Fruit fly (Drosophila melanogaster) whole organism, embryonic: ENCODE data around the gene CG13074.

ENCODE experiments used
- Adf1 ChIP-seq: fragments of 200-800 bp; sonication (Bioruptor generic); IDR thresholded peaks from 2 replicates; pipeline ENCODE4 v1.3.6; 2022; ENCODE audit warnings: missing biosample characterization, missing genetic modification characterization
- CG10431 ChIP-seq: fragments of 200-800 bp; sonication (Bioruptor generic); optimal IDR thresholded peaks from 3 replicates; lab custom pipeline; 2018; ENCODE audit warnings: missing biosample characterization, mild to moderate bottlenecking, missing genetic modification characterization
- CG11085 ChIP-seq: fragments of 200-800 bp; sonication (Bioruptor generic); IDR thresholded peaks from 2 replicates; pipeline ENCODE4 v1.3.6; 2022; ENCODE audit warnings: missing biosample characterization, missing genetic modification characterization
- CG11398 ChIP-seq: fragments of 200-800 bp; sonication (Bioruptor generic); optimal IDR thresholded peaks from 2 replicates; lab custom pipeline; 2016; ENCODE audit warnings: missing biosample characterization, missing genetic modification characterization
- CG12299 ChIP-seq: fragments of 200-800 bp; sonication (Bioruptor generic); optimal IDR thresholded peaks from 2 replicates; lab custom pipeline; 2018; ENCODE audit warnings: missing biosample characterization, mild to moderate bottlenecking, missing genetic modification characterization
- CG13296 ChIP-seq: fragments of 200-800 bp; sonication (Bioruptor generic); optimal IDR thresholded peaks from 3 replicates; lab custom pipeline; 2018; ENCODE audit warnings: missing biosample characterization, mild to moderate bottlenecking, missing genetic modification characterization
- CG1529 ChIP-seq: fragments of 200-800 bp; sonication (Bioruptor generic); optimal IDR thresholded peaks from 3 replicates; lab custom pipeline; 2018; ENCODE audit warnings: missing biosample characterization, missing genetic modification characterization
- CG15601 ChIP-seq: fragments of 200-800 bp; sonication (Bioruptor generic); optimal IDR thresholded peaks from 3 replicates; lab custom pipeline; 2019; ENCODE audit warnings: missing biosample characterization, mild to moderate bottlenecking, missing genetic modification characterization, moderate library complexity
- CG16813 ChIP-seq: fragments of 200-800 bp; sonication (Bioruptor generic); IDR thresholded peaks from 3 replicates; pipeline ENCODE4 v1.3.6; 2022; ENCODE audit warnings: missing biosample characterization, missing genetic modification characterization; ENCODE audit not compliant: partially characterized antibody
- CG17186 ChIP-seq: fragments of 200-800 bp; sonication (Bioruptor generic); optimal IDR thresholded peaks from 3 replicates; lab custom pipeline; 2017; ENCODE audit warnings: missing biosample characterization, missing genetic modification reagents, missing genetic modification characterization
- CG32767 ChIP-seq: fragments of 200-800 bp; sonication (Bioruptor generic); IDR thresholded peaks from 2 replicates; pipeline ENCODE4 v1.3.6; 2022; ENCODE audit warnings: missing biosample characterization, missing genetic modification characterization
- CG3407 ChIP-seq: fragments of 200-800 bp; sonication (Bioruptor generic); optimal IDR thresholded peaks from 2 replicates; lab custom pipeline; 2018; ENCODE audit warnings: missing biosample characterization, mild to moderate bottlenecking, missing genetic modification characterization
- CG34376 ChIP-seq: fragments of 200-800 bp; sonication (Bioruptor generic); optimal IDR thresholded peaks from 2 replicates; lab custom pipeline; 2018; ENCODE audit warnings: missing biosample characterization, mild to moderate bottlenecking, missing genetic modification characterization
- CG4404 ChIP-seq: fragments of 200-800 bp; sonication (Bioruptor generic); IDR thresholded peaks from 2 replicates; pipeline ENCODE4 v1.3.6; 2022; ENCODE audit warnings: missing biosample characterization, missing genetic modification characterization
- CG5180 ChIP-seq: fragments of 200-800 bp; sonication (Bioruptor generic); optimal IDR thresholded peaks from 3 replicates; lab custom pipeline; 2017; ENCODE audit warnings: missing biosample characterization, missing genetic modification characterization, mild to moderate bottlenecking, moderate library complexity, missing genetic modification reagents
- CG6765 ChIP-seq: fragments of 200-800 bp; sonication (Bioruptor generic); optimal IDR thresholded peaks from 3 replicates; lab custom pipeline; 2017; ENCODE audit warnings: missing biosample characterization, mild to moderate bottlenecking, missing genetic modification characterization
- CG7372 ChIP-seq: fragments of 200-800 bp; sonication (Bioruptor generic); IDR thresholded peaks from 2 replicates; pipeline ENCODE4 v1.3.6; 2022; ENCODE audit warnings: missing biosample characterization, missing genetic modification characterization
- CG8388 ChIP-seq: fragments of 200-800 bp; sonication (Bioruptor generic); optimal IDR thresholded peaks from 2 replicates; lab custom pipeline; 2019; ENCODE audit warnings: missing biosample characterization, mild to moderate bottlenecking, missing genetic modification characterization, moderate library complexity
- CHES-1-like ChIP-seq: fragments of 200-800 bp; sonication (Bioruptor generic); optimal IDR thresholded peaks from 2 replicates; lab custom pipeline; 2016; ENCODE audit warnings: missing biosample characterization, missing genetic modification characterization
- Camta ChIP-seq: fragments of 200-800 bp; sonication (Bioruptor generic); optimal IDR thresholded peaks from 2 replicates; lab custom pipeline; 2016; ENCODE audit warnings: missing biosample characterization, missing genetic modification characterization
- Chrac-16 ChIP-seq: fragments of 200-800 bp; sonication (Bioruptor generic); optimal IDR thresholded peaks from 3 replicates; lab custom pipeline; 2016; ENCODE audit warnings: missing biosample characterization, missing genetic modification characterization
- CoRest ChIP-seq: fragments of 200-800 bp; sonication (Bioruptor generic); optimal IDR thresholded peaks from 3 replicates; lab custom pipeline; 2018; ENCODE audit warnings: missing biosample characterization, mild to moderate bottlenecking, missing genetic modification characterization, moderate library complexity
- D19A ChIP-seq: fragments of 200-800 bp; optimal IDR thresholded peaks from 3 replicates; lab custom pipeline; 2019; ENCODE audit warnings: missing biosample characterization, mild to moderate bottlenecking, missing genetic modification characterization, moderate library complexity
- Dip3 ChIP-seq: fragments of 200-800 bp; sonication (Bioruptor generic); optimal IDR thresholded peaks from 3 replicates; lab custom pipeline; 2016; ENCODE audit warnings: missing biosample characterization, missing genetic modification characterization
- Doc3 ChIP-seq: fragments of 200-800 bp; sonication (Bioruptor generic); IDR thresholded peaks from 3 replicates; pipeline ENCODE4 v1.3.6; 2022; ENCODE audit warnings: missing biosample characterization, missing genetic modification characterization; ENCODE audit not compliant: partially characterized antibody
- Dref ChIP-seq: fragments of 200-800 bp; sonication (Bioruptor generic); IDR thresholded peaks from 2 replicates; pipeline ENCODE4 v1.3.6; 2022; ENCODE audit warnings: missing biosample characterization, missing genetic modification characterization
- MTF-1 ChIP-seq: fragments of 200-800 bp; sonication (Bioruptor generic); optimal IDR thresholded peaks from 2 replicates; lab custom pipeline; 2018; ENCODE audit warnings: missing biosample characterization, mild to moderate bottlenecking, missing genetic modification characterization, borderline replicate concordance
- Mrtf ChIP-seq: fragments of 200-800 bp; sonication (Bioruptor generic); IDR thresholded peaks from 3 replicates; pipeline ENCODE4 v1.3.6; 2022; ENCODE audit warnings: missing biosample characterization, missing genetic modification characterization
- Myb ChIP-seq: fragments of 200-800 bp; sonication (Bioruptor generic); optimal IDR thresholded peaks from 2 replicates; lab custom pipeline; 2016; ENCODE audit warnings: missing biosample characterization, missing genetic modification characterization
- NfI ChIP-seq: fragments of 200-800 bp; sonication (Bioruptor generic); optimal IDR thresholded peaks from 3 replicates; lab custom pipeline; 2018; ENCODE audit warnings: missing biosample characterization, mild to moderate bottlenecking, missing genetic modification characterization, moderate library complexity
- Trl ChIP-seq, 3 experiments: fragments of >200 bp in 2 of 3; fragments of 200-800 bp in 1 of 3; sonication (Bioruptor generic) in 1 of 3; optimal IDR thresholded peaks; 2 replicates in 1 of 3; 3 replicates in 2 of 3; lab custom pipeline; 2016 to 2017; ENCODE audit warnings: missing biosample characterization in 1 of 3, missing genetic modification characterization in 1 of 3
- Xbp1 ChIP-seq: fragments of 200-800 bp; sonication (Bioruptor generic); optimal IDR thresholded peaks from 3 replicates; lab custom pipeline; 2016; ENCODE audit warnings: missing biosample characterization, mild to moderate bottlenecking, missing genetic modification characterization
- caup ChIP-seq: fragments of 200-800 bp; sonication (Bioruptor generic); optimal IDR thresholded peaks from 3 replicates; lab custom pipeline; 2017; ENCODE audit warnings: missing biosample characterization, mild to moderate bottlenecking, missing genetic modification characterization, moderate library complexity; ENCODE audit not compliant: severe bottlenecking
- dmrt11E ChIP-seq: fragments of 200-800 bp; sonication (Bioruptor generic); optimal IDR thresholded peaks from 3 replicates; lab custom pipeline; 2018; ENCODE audit warnings: missing biosample characterization, mild to moderate bottlenecking, missing genetic modification characterization, moderate library complexity
- gce ChIP-seq: fragments of 200-800 bp; sonication (Bioruptor generic); IDR thresholded peaks from 3 replicates; pipeline ENCODE4 v1.3.6; 2022; ENCODE audit warnings: missing biosample characterization, missing genetic modification characterization
- gcm2 ChIP-seq: fragments of 200-800 bp; sonication (Bioruptor generic); optimal IDR thresholded peaks from 2 replicates; lab custom pipeline; 2016; ENCODE audit warnings: missing biosample characterization, missing genetic modification characterization
- grau ChIP-seq: fragments of 200-800 bp; optimal IDR thresholded peaks from 3 replicates; lab custom pipeline; 2019; ENCODE audit warnings: missing biosample characterization, mild to moderate bottlenecking, missing genetic modification characterization, moderate library complexity
- hb ChIP-seq: fragments of 200-800 bp; sonication (Bioruptor generic); IDR thresholded peaks from 3 replicates; pipeline ENCODE4 v1.3.6; 2022; ENCODE audit warnings: missing biosample characterization, missing genetic modification characterization; ENCODE audit not compliant: partially characterized antibody
- hkb ChIP-seq, 2 experiments: fragments of 200-800 bp in 1 of 2; fragments of >200 bp in 1 of 2; sonication (Bioruptor generic) in 1 of 2; IDR thresholded peaks in 1 of 2; optimal IDR thresholded peaks in 1 of 2; 2 replicates each; pipeline versions ENCODE4 v1.3.6 to Lab custom; 2017 to 2022; ENCODE audit warnings: missing biosample characterization in 1 of 2, missing genetic modification characterization in 1 of 2
- jing ChIP-seq: fragments of 200-800 bp; sonication (Bioruptor generic); optimal IDR thresholded peaks from 2 replicates; lab custom pipeline; 2018; ENCODE audit warnings: missing biosample characterization, mild to moderate bottlenecking, missing genetic modification characterization
- phol ChIP-seq: fragments of 200-800 bp; sonication (Bioruptor generic); optimal IDR thresholded peaks from 3 replicates; lab custom pipeline; 2018; ENCODE audit warnings: missing biosample characterization, mild to moderate bottlenecking, missing genetic modification characterization, moderate library complexity
- ranshi ChIP-seq: fragments of 200-800 bp; sonication (Bioruptor generic); IDR thresholded peaks from 2 replicates; pipeline ENCODE4 v1.3.6; 2022; ENCODE audit warnings: missing biosample characterization, missing genetic modification characterization
- row ChIP-seq: fragments of 200-800 bp; sonication (Bioruptor generic); IDR thresholded peaks from 3 replicates; pipeline ENCODE4 v1.3.6; 2022; ENCODE audit warnings: missing biosample characterization, missing genetic modification characterization
- salm ChIP-seq: fragments of 200-800 bp; sonication (Bioruptor generic); optimal IDR thresholded peaks from 2 replicates; lab custom pipeline; 2018; ENCODE audit warnings: missing biosample characterization, mild to moderate bottlenecking, missing genetic modification characterization
- sr ChIP-seq: fragments of 200-800 bp; sonication (Bioruptor generic); IDR thresholded peaks from 3 replicates; pipeline ENCODE4 v1.3.6; 2022; ENCODE audit warnings: missing biosample characterization, missing genetic modification characterization
- ttk ChIP-seq: fragments of 200-800 bp; sonication (Bioruptor generic); IDR thresholded peaks from 2 replicates; pipeline ENCODE4 v2.1.2; 2022; ENCODE audit warnings: missing biosample characterization, missing genetic modification characterization
- zen ChIP-seq: fragments of 200-800 bp; sonication (Bioruptor generic); optimal IDR thresholded peaks from 3 replicates; lab custom pipeline; 2018; ENCODE audit warnings: missing biosample characterization, mild to moderate bottlenecking, missing genetic modification characterization, moderate library complexity
- zen2 ChIP-seq: fragments of 200-800 bp; sonication (Bioruptor generic); IDR thresholded peaks from 3 replicates; pipeline ENCODE4 v1.3.6; 2022; ENCODE audit warnings: missing biosample characterization, missing genetic modification characterization; ENCODE audit not compliant: partially characterized antibody
- zfh1 ChIP-seq: fragments of 200-800 bp; sonication (Bioruptor generic); IDR thresholded peaks from 3 replicates; pipeline ENCODE4 v1.3.6; 2022; ENCODE audit warnings: missing biosample characterization, missing genetic modification characterization

CG13074 gene

DNA sequence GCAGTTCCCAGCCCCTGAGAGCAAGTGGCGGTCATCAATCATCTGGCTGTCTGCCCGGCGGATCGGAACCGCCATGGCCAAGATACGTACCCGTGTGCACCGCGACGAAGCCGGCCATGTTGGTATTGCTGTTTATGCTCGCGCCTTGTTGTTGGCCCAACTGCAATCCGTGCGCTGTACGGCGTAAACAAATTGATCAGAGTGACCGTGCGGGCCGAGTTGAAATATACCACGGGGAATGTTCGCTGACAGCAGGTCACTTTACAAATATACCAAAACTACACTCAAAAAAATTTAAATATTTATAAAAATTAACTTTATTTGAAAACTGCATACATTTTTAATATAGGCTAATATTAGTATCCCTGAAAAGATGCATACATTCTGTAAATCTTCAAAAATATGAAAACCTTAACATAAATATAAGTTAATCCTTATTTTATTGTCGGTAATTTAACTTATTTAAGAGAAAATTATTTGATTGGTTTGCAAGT is 9.9 kb downstream of the CG13074 start, which contains the start of gene Tasp1 (continued):
- peak; percentile 50 for TF ChIP-seq Chrac-16
- TF ChIP-seq jing (GFP tag; lab: Kevin White, UChicago): no peak
- no peak; the same call in 1 of the 2 replicates for TF ChIP-seq CG11085 (GFP tag; lab: Robert Waterston, UW)
- peak; percentile 70 for TF ChIP-seq dmrt11E (tag; lab: Kevin White, UChicago)
- TF ChIP-seq CG4404 (GFP tag; lab: Robert Waterston, UW): no peak
- peak; percentile 85 for TF ChIP-seq row (GFP tag; lab: Robert Waterston, UW)
- TF ChIP-seq Mrtf (GFP tag; lab: Robert Waterston, UW): no peak
- peak; percentile 78 for TF ChIP-seq grau (tag; lab: Kevin White, UChicago)
- no peak for TF ChIP-seq CG34376 (GFP tag; lab: Kevin White, UChicago)
- TF ChIP-seq CG3407 (GFP tag; lab: Kevin White, UChicago): no peak
- TF ChIP-seq CG12299 (tag; lab: Kevin White, UChicago): peak; percentile 32
- peak; percentile 45 for TF ChIP-seq NfI
- no peak for TF ChIP-seq hb (GFP tag; lab: Robert Waterston, UW)
- no peak for TF ChIP-seq CG16813
- peak; percentile 68 for TF ChIP-seq CHES-1-like (GFP tag; lab: Kevin White, UChicago)
- TF ChIP-seq Adf1 (GFP tag; lab: Robert Waterston, UW): peak; percentile 50; the same call in 1 of the 2 replicates
- TF ChIP-seq zen: peak; percentile 54
- no peak for TF ChIP-seq CG6765
- no peak for TF ChIP-seq Dref (GFP tag; lab: Robert Waterston, UW)
- peak; percentile 77 for TF ChIP-seq phol (tag; lab: Kevin White, UChicago)
- peak; percentile 48 for TF ChIP-seq caup (GFP tag; lab: Kevin White, UChicago)
- TF ChIP-seq hkb (optimal IDR thresholded peaks at IDR 0.05; lab: Kevin White, UChicago): no peak
- peak; percentile 74 for TF ChIP-seq hkb (GFP tag; IDR thresholded peaks at IDR 0.05; lab: Robert Waterston, UW)
- peak; percentile 55 for TF ChIP-seq CG13296 (GFP tag; lab: Kevin White, UChicago)
- no peak for TF ChIP-seq gcm2 (GFP tag; lab: Kevin White, UChicago)
- TF ChIP-seq CG10431: no peak
- TF ChIP-seq CG8388: peak; percentile 67
- TF ChIP-seq CG17186 (GFP tag; lab: Kevin White, UChicago): peak; percentile 5
- no peak for TF ChIP-seq zen2 (GFP tag; lab: Robert Waterston, UW)
- peak; percentile 67 for TF ChIP-seq D19A
- no peak for TF ChIP-seq CG11398 (GFP tag; lab: Kevin White, UChicago)
- peak; percentile 52; the same call in 1 of the 2 replicates for TF ChIP-seq CG32767 (GFP tag; lab: Robert Waterston, UW)
- peak; percentile 75 for TF ChIP-seq ttk (GFP tag; lab: Robert Waterston, UW)
- TF ChIP-seq Dip3 (GFP tag; lab: Kevin White, UChicago): no peak
- no peak for TF ChIP-seq Myb (GFP tag; lab: Kevin White, UChicago)
- TF ChIP-seq CG15601 (tag; lab: Kevin White, UChicago): peak; percentile 55
- no peak for TF ChIP-seq Camta (GFP tag; lab: Kevin White, UChicago)
- peak; percentile 82 for TF ChIP-seq CoRest
- peak; percentile 66 for TF ChIP-seq Xbp1 (GFP tag; lab: Kevin White, UChicago)
- TF ChIP-seq zfh1 (GFP tag; lab: Robert Waterston, UW): peak; percentile 73; the same call in 2 of the 3 replicates
- TF ChIP-seq Doc3 (GFP tag; lab: Robert Waterston, UW): no peak
- no peak for TF ChIP-seq CG5180
- TF ChIP-seq MTF-1: peak; percentile 1
- 0 out of 2 replicates have a peak, but pooled peaks have one; percentile 64 for TF ChIP-seq ranshi
- peak; percentile 39 for TF ChIP-seq salm (tag; lab: Kevin White, UChicago)
- TF ChIP-seq CG7372: peak; percentile 43; the same call in 1 of the 2 replicates
- TF ChIP-seq Trl (optimal IDR thresholded peaks at IDR 0.05; lab: Kevin White, UChicago): no peak
- TF ChIP-seq Trl (GFP tag; optimal IDR thresholded peaks at IDR 0.05; lab: Kevin White, UChicago): no peak
- TF ChIP-seq CG1529 (GFP tag; lab: Kevin White, UChicago): no peak
- peak; percentile 50; the same call in 1 of the 3 replicates for TF ChIP-seq gce
- TF ChIP-seq sr (GFP tag; lab: Robert Waterston, UW): 0 out of 3 replicates have a peak, but pooled peaks have one; percentile 25
